Worm (Caenorhabditis elegans): ENCODE measurements around the gene F31F4.17.

Gene F31F4.17

DNA sequence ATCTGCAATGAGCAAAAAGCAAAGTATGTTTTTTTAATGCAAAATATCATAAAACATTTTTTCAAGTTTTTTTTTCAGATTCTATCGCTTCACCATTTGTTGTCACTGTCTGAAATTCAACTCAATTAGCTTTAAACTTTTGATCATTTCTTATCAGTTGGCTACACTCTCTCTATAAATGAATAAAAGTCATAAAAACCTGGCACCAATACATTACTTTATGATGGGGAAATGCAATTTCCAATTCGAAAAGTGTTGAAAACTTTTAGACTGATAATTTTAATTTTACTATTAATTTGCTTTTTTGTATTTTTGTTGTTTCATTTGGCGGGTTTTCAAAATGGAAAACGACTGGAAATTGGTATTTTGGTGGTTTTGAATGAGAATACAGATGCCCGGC is 23.7 kb upstream of the F31F4.17 start, which contains the start of gene F31F4.1 (continued):
- TF ChIP-seq ztf-11 (tag; optimal IDR thresholded peaks at IDR 0.05): no peak
- TF ChIP-seq vab-7 (GFP tag; IDR thresholded peaks at IDR 0.05): no peak
- TF ChIP-seq nhr-25 (tag; optimal IDR thresholded peaks at IDR 0.05; ENCODE audit: borderline replicate concordance, insufficient read depth): no peak

DNA sequence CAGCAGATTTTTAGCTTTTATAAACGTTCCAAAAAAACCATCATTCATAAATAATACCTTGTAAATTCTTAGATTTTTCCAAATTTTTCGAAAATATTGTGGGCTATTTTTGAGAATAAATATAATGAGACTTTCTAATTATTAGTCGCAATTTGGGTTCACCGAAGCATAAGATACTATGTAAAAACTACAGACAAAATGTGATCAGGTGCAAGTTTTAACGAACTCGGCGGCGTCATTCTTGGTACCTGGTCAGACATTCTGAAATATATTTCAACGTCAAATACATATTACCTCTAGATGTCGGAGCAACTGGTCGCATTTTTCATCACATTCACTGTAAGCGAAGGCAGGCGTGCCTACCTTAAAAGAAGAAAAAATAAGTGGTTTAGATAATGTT is 21.9 kb upstream of the F31F4.17 start, which contains the start of gene srx-23:
Gene srx-23, plus strand, starts transcription at position 301 of the 400 bp plus-strand sequence.
- no peak for TF ChIP-seq ztf-7 (tag; optimal IDR thresholded peaks at IDR 0.05)
- TF ChIP-seq daf-12 (tag; optimal IDR thresholded peaks at IDR 0.05): no peak
- TF ChIP-seq dve-1 (tag; optimal IDR thresholded peaks at IDR 0.05; ENCODE audit: insufficient read depth): no peak
- no peak for TF ChIP-seq lin-38 (GFP tag; IDR thresholded peaks at IDR 0.05)
- no peak for TF ChIP-seq dmd-9 (GFP tag; IDR thresholded peaks at IDR 0.05)
- TF ChIP-seq hlh-30 (tag; optimal IDR thresholded peaks at IDR 0.05; ENCODE audit: insufficient read depth): no peak
- TF ChIP-seq dmd-8 (GFP tag; IDR thresholded peaks at IDR 0.05): no peak
- TF ChIP-seq fos-1 (tag; optimal IDR thresholded peaks at IDR 0.05): no peak
- no peak for TF ChIP-seq nhr-6 (tag; optimal IDR thresholded peaks at IDR 0.05)
- no peak for TF ChIP-seq ceh-62 (tag; optimal IDR thresholded peaks at IDR 0.05)
- TF ChIP-seq F49E8.2 (tag; optimal IDR thresholded peaks at IDR 0.05; ENCODE audit: borderline replicate concordance): no peak
- no peak for TF ChIP-seq duxl-1 (tag; optimal IDR thresholded peaks at IDR 0.05; ENCODE audit: poor library complexity)

DNA sequence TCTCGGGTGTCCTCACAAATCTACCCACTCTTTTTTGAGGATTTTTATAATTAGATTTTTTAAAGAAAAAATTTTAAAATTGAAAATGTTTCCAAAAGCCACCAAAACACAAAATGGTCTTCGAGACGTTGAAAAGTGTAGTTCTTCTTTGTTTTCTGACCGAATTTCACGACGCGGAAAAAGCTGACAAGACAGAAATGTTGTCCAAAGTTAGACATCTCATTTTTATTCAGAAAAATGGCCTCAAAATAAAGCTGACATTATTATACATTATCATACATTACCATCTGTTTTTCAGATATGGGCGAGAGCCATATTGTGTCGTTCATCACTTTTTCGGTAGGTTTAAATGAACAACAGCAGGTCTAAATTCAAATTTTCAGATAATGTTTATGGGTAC is 19.6 kb upstream of the F31F4.17 start, which contains the start of gene srx-22:
Gene srx-22, plus strand, starts transcription at position 301 of the 400 bp plus-strand sequence.
- TF ChIP-seq nhr-48 (tag; optimal IDR thresholded peaks at IDR 0.05) (no peak), nhr-41 (GFP tag; IDR thresholded peaks at IDR 0.05) (no peak), arid-1 (GFP tag; conservative IDR thresholded peaks at IDR 0.05) (no peak), hlh-30 (tag; optimal IDR thresholded peaks at IDR 0.05; ENCODE audit: insufficient read depth) (no peak), madf-5 (GFP tag; IDR thresholded peaks at IDR 0.05) (no peak), spr-3 (GFP tag; optimal IDR thresholded peaks at IDR 0.05) (no peak), zip-2 (tag; optimal IDR thresholded peaks at IDR 0.05) (no peak), daf-8 (GFP tag; IDR thresholded peaks at IDR 0.05) (no peak)

- TF ChIP-seq egl-27 (tag; optimal IDR thresholded peaks at IDR 0.05): no peak
- no peak for TF ChIP-seq unc-130 (GFP tag; optimal IDR thresholded peaks at IDR 0.05)
- no peak for TF ChIP-seq nhr-6 (tag; optimal IDR thresholded peaks at IDR 0.05)
- no peak for TF ChIP-seq nhr-76 (tag; optimal IDR thresholded peaks at IDR 0.05)
- no peak for TF ChIP-seq madf-9 (GFP tag; conservative IDR thresholded peaks at IDR 0.05)
- peak; percentile 75 for TF ChIP-seq dmd-6 (GFP tag; IDR thresholded peaks at IDR 0.05)
- no peak for TF ChIP-seq lin-13 (GFP tag; optimal IDR thresholded peaks at IDR 0.05)
- TF ChIP-seq dmd-8 (GFP tag; IDR thresholded peaks at IDR 0.05): no peak
- TF ChIP-seq lin-29 (GFP tag; IDR thresholded peaks at IDR 0.05): no peak
- TF ChIP-seq daf-16 (GFP tag; optimal IDR thresholded peaks at IDR 0.05): no peak
- TF ChIP-seq daf-16 (tag; optimal IDR thresholded peaks at IDR 0.05): no peak
- no peak for TF ChIP-seq lin-39 (tag; optimal IDR thresholded peaks at IDR 0.05)
- peak; percentile 52 for TF ChIP-seq hlh-11 (tag; optimal IDR thresholded peaks at IDR 0.05)
- no peak for TF ChIP-seq nhr-11 (tag; optimal IDR thresholded peaks at IDR 0.05)
- TF ChIP-seq nhr-41 (GFP tag; IDR thresholded peaks at IDR 0.05): no peak
- no peak for TF ChIP-seq D1046.2 (GFP tag; IDR thresholded peaks at IDR 0.05)
- no peak for TF ChIP-seq set-16 (GFP tag; IDR thresholded peaks at IDR 0.05)
- TF ChIP-seq nhr-25 (tag; optimal IDR thresholded peaks at IDR 0.05; ENCODE audit: borderline replicate concordance, insufficient read depth): peak; percentile 51
- TF ChIP-seq F49E8.2 (tag; optimal IDR thresholded peaks at IDR 0.05; ENCODE audit: borderline replicate concordance): no peak
- TF ChIP-seq zfp-2 (tag; optimal IDR thresholded peaks at IDR 0.05): no peak
- no peak for TF ChIP-seq ZK546.5 (tag; optimal IDR thresholded peaks at IDR 0.05)
- TF ChIP-seq spr-1 (tag; optimal IDR thresholded peaks at IDR 0.05): no peak
- no peak for TF ChIP-seq Y105C5A.15 (GFP tag; IDR thresholded peaks at IDR 0.05)
- TF ChIP-seq unc-62 (GFP tag; optimal IDR thresholded peaks at IDR 0.05 in 1 of 2): peak in 1 of 2 experiments; percentile 80
- no peak for TF ChIP-seq unc-62 (tag; optimal IDR thresholded peaks at IDR 0.05)
- TF ChIP-seq dmd-9 (GFP tag; IDR thresholded peaks at IDR 0.05): no peak
- no peak for TF ChIP-seq mep-1 (tag; optimal IDR thresholded peaks at IDR 0.05)
- TF ChIP-seq sdz-12 (GFP tag; optimal IDR thresholded peaks at IDR 0.05): no peak
- no peak for TF ChIP-seq nhr-42 (GFP tag; IDR thresholded peaks at IDR 0.05)
- TF ChIP-seq mdl-1 (tag; optimal IDR thresholded peaks at IDR 0.05): peak in 1 of 2 experiments; percentile 28
Measured at ce11 chrV:676550-677084, 16.5 kb upstream of the F31F4.17 start, which contains the start of the genes fbxa-72 and srx-21. fbxa-72 (minus strand) TSS chrV:676753. srx-21 (plus strand) TSS chrV:677034.

All from whole organism, L4 larva.